Fruit fly (Drosophila melanogaster) S2 (cell line): ENCODE data around the gene CG15262.

Experiments used
- CG8478 ChIP-seq: fragments of >200 bp; optimal IDR thresholded peaks from 2 replicates; lab custom pipeline; 2018
- CTCF ChIP-seq, 2 experiments: fragments of >200 bp; optimal IDR thresholded peaks; 2 replicates each; lab custom pipeline; 2018

DNA sequence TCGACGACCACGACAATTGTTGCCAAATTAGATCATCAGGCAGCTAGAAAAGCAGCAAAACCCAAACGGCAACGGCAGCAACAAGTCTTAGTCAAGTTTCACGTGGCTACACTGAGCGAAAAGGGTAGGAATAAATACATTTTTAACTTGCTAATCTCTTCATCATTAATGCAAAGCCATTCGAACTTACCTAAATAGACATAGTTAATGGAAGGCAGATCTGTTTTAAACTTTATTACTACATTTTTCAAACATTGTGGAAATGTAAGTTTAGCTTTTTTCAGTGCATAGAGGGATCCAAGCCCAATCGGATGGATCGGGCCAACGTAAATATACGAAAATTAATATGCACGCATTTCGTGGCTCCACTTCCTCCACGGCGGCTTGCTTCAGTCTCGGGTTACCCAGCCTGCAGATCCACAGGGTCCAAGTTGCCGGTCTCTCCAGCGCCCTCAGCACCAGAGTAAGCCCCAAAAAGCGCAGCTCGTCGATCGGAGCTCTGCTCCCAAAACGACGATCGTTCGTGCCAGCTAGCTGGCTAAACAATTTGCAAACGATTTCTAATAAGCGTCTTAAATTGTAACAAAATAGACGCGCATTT, 39.7 kb downstream of the CG15262 start:
- TF ChIP-seq CTCF (optimal IDR thresholded peaks at IDR 0.05; lab: Kevin White, UChicago) (no peak), CG8478 (no peak)
